Fruit fly (Drosophila melanogaster): ENCODE results near the gene Pbp95.
A peak's percentile ranks its signal among the peaks of the same experiment; 100 is the strongest.

The Pbp95 gene

DNA sequence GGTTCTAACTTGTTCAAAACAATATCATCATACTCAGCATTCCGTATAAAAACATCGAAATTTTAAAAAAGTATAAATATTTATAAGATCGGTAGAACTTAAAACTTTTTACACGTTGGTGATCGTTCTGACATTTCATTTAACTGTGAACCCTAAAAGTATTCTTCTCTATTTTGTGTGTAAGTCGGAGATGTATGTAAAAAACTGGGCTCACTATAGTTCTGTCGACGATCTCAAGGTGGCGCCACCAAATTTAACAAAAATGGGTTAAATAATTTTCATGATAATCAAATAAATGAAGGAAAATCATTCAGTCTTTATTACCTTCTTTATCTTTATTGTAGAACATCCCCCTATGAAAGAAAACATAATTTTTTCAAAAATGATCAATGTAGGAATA, 32.2 kb upstream of the Pbp95 start:
- no peak for TF ChIP-seq danr (GFP tag; IDR thresholded peaks at IDR 0.05)
- no peak for TF ChIP-seq scrt (GFP tag; optimal IDR thresholded peaks at IDR 0.05)
- TF ChIP-seq az2 (GFP tag; optimal IDR thresholded peaks at IDR 0.05): no peak
- no peak for TF ChIP-seq CG4730 (GFP tag; IDR thresholded peaks at IDR 0.05)
- TF ChIP-seq Jarid2 (GFP tag; optimal IDR thresholded peaks at IDR 0.05): no peak
- TF ChIP-seq CG12391 (tag; optimal IDR thresholded peaks at IDR 0.05): no peak
- TF ChIP-seq Doc2 (GFP tag; IDR thresholded peaks at IDR 0.05): no peak
- no peak for TF ChIP-seq ftz-f1 (GFP tag; optimal IDR thresholded peaks at IDR 0.05)
- no peak for TF ChIP-seq grn (GFP tag; optimal IDR thresholded peaks at IDR 0.05)
- TF ChIP-seq ewg (GFP tag; optimal IDR thresholded peaks at IDR 0.05): no peak
- no peak for TF ChIP-seq CG32772 (GFP tag; IDR thresholded peaks at IDR 0.05)
- TF ChIP-seq pita (GFP tag; optimal IDR thresholded peaks at IDR 0.05): peak; percentile 2
- no peak for TF ChIP-seq CG16779 (GFP tag; IDR thresholded peaks at IDR 0.05)
- TF ChIP-seq NFAT (GFP tag; IDR thresholded peaks at IDR 0.05): no peak
- no peak for TF ChIP-seq CG4617 (GFP tag; optimal IDR thresholded peaks at IDR 0.05; ENCODE audit: borderline replicate concordance)
- TF ChIP-seq BEAF-32 (GFP tag; optimal IDR thresholded peaks at IDR 0.05): no peak
- no peak for TF ChIP-seq lbe (GFP tag; optimal IDR thresholded peaks at IDR 0.05)
- TF ChIP-seq HLH3B (GFP tag; IDR thresholded peaks at IDR 0.05): no peak
- TF ChIP-seq tll (GFP tag; optimal IDR thresholded peaks at IDR 0.05): no peak
- no peak for TF ChIP-seq CG6683 (GFP tag; optimal IDR thresholded peaks at IDR 0.05)
- peak; percentile 74 for TF ChIP-seq Med (GFP tag)
- no peak for TF ChIP-seq hb (GFP tag; IDR thresholded peaks at IDR 0.05; ENCODE audit: partially characterized antibody)
- no peak for TF ChIP-seq pho (GFP tag; optimal IDR thresholded peaks at IDR 0.05)
- no peak for TF ChIP-seq CG9817 (tag; optimal IDR thresholded peaks at IDR 0.05)
- no peak for TF ChIP-seq vnd (GFP tag; IDR thresholded peaks at IDR 0.05; ENCODE audit: partially characterized antibody)
- peak; percentile 65 for TF ChIP-seq amos (GFP tag; IDR thresholded peaks at IDR 0.05; ENCODE audit: partially characterized antibody)
- TF ChIP-seq Trl (optimal IDR thresholded peaks at IDR 0.05): no peak
- TF ChIP-seq Trl (GFP tag; optimal IDR thresholded peaks at IDR 0.05): no peak
- 0 out of 2 replicates have a peak, but pooled peaks have one; percentile 25 for TF ChIP-seq CG42726 (GFP tag; IDR thresholded peaks at IDR 0.05; ENCODE audit: partially characterized antibody)
- TF ChIP-seq CG13296 (GFP tag; optimal IDR thresholded peaks at IDR 0.05): no peak
- TF ChIP-seq CG12659 (GFP tag; optimal IDR thresholded peaks at IDR 0.05): no peak
- TF ChIP-seq bab2 (GFP tag; optimal IDR thresholded peaks at IDR 0.05): no peak
- TF ChIP-seq gfzf (GFP tag; optimal IDR thresholded peaks at IDR 0.05): no peak
- no peak for TF ChIP-seq Hr51 (GFP tag; optimal IDR thresholded peaks at IDR 0.05)
- no peak for TF ChIP-seq odd (GFP tag; optimal IDR thresholded peaks at IDR 0.05)
- no peak for TF ChIP-seq emc (GFP tag; optimal IDR thresholded peaks at IDR 0.05)
- TF ChIP-seq CG7987 (GFP tag; optimal IDR thresholded peaks at IDR 0.05): no peak
- TF ChIP-seq CG10979 (tag; optimal IDR thresholded peaks at IDR 0.05): peak; percentile 10
- no peak for TF ChIP-seq Deaf1 (tag; optimal IDR thresholded peaks at IDR 0.05)
- TF ChIP-seq Poxn (GFP tag; IDR thresholded peaks at IDR 0.05): no peak
- TF ChIP-seq CoRest (tag; optimal IDR thresholded peaks at IDR 0.05): peak; percentile 8
- no peak for TF ChIP-seq CG1832 (GFP tag; optimal IDR thresholded peaks at IDR 0.05)
- TF ChIP-seq nmo (GFP tag; optimal IDR thresholded peaks at IDR 0.05): no peak
- no peak for TF ChIP-seq Meics (GFP tag; optimal IDR thresholded peaks at IDR 0.05)
- TF ChIP-seq lilli (GFP tag; optimal IDR thresholded peaks at IDR 0.05): no peak
- peak; percentile 3 for TF ChIP-seq CG15696 (tag; optimal IDR thresholded peaks at IDR 0.05)
- no peak for TF ChIP-seq CG14014 (GFP tag; IDR thresholded peaks at IDR 0.05)
- TF ChIP-seq CG1792 (GFP tag; optimal IDR thresholded peaks at IDR 0.05): no peak
- TF ChIP-seq Awh (GFP tag; IDR thresholded peaks at IDR 0.05): no peak
- no peak for TF ChIP-seq CG10147 (GFP tag; optimal IDR thresholded peaks at IDR 0.05)
- TF ChIP-seq CG2120 (GFP tag; optimal IDR thresholded peaks at IDR 0.05): no peak

Measured in whole organism, embryonic.